Fruit fly (Drosophila melanogaster) whole organism, embryonic: ENCODE results near the gene CG15040.

Experiments used
- Ada2b ChIP-seq: fragments of 200-800 bp; sonication (Bioruptor generic); IDR thresholded peaks from 2 replicates; pipeline ENCODE4 v1.3.6; 2022; ENCODE audit warnings: missing biosample characterization, missing genetic modification characterization
- Awh ChIP-seq: fragments of 200-800 bp; sonication (Bioruptor generic); IDR thresholded peaks from 2 replicates; pipeline ENCODE4, ENCODE4 v1.3.6; 2022; ENCODE audit warnings: missing biosample characterization, missing genetic modification characterization
- Bteb2 ChIP-seq: fragments of 200-800 bp; sonication (Bioruptor generic); optimal IDR thresholded peaks from 2 replicates; lab custom pipeline; 2016; ENCODE audit warnings: missing biosample characterization, missing genetic modification characterization
- CG14050 ChIP-seq: fragments of 200-800 bp; sonication (Bioruptor generic); IDR thresholded peaks from 3 replicates; pipeline ENCODE4 v1.3.6; 2022; ENCODE audit warnings: missing biosample characterization, missing genetic modification characterization
- CG15601 ChIP-seq: fragments of 200-800 bp; sonication (Bioruptor generic); optimal IDR thresholded peaks from 3 replicates; lab custom pipeline; 2019; ENCODE audit warnings: missing biosample characterization, mild to moderate bottlenecking, missing genetic modification characterization, moderate library complexity
- CG16779 ChIP-seq: fragments of 200-800 bp; sonication (Bioruptor generic); IDR thresholded peaks from 2 replicates; pipeline ENCODE4 v1.3.6; 2022; ENCODE audit warnings: missing biosample characterization, missing genetic modification characterization
- CG17186 ChIP-seq: fragments of 200-800 bp; sonication (Bioruptor generic); optimal IDR thresholded peaks from 3 replicates; lab custom pipeline; 2017; ENCODE audit warnings: missing biosample characterization, missing genetic modification reagents, missing genetic modification characterization
- CG17802 ChIP-seq: fragments of 200-800 bp; sonication (Bioruptor generic); optimal IDR thresholded peaks from 2 replicates; lab custom pipeline; 2018; ENCODE audit warnings: missing biosample characterization, mild to moderate bottlenecking, missing genetic modification characterization, moderate library complexity
- CG2116 ChIP-seq: fragments of 200-800 bp; sonication (Bioruptor generic); optimal IDR thresholded peaks from 3 replicates; lab custom pipeline; 2018; ENCODE audit warnings: missing biosample characterization, mild to moderate bottlenecking, missing genetic modification characterization
- CG3065 ChIP-seq: fragments of 200-800 bp; sonication (Bioruptor generic); optimal IDR thresholded peaks from 2 replicates; lab custom pipeline; 2016; ENCODE audit warnings: missing biosample characterization, missing genetic modification characterization
- CG3847 ChIP-seq: fragments of 200-800 bp; sonication (Bioruptor generic); IDR thresholded peaks from 2 replicates; pipeline ENCODE4 v1.3.6; 2022; ENCODE audit warnings: missing biosample characterization, missing genetic modification characterization
- CG4282 ChIP-seq: fragments of 200-800 bp; sonication (Bioruptor generic); optimal IDR thresholded peaks from 2 replicates; lab custom pipeline; 2016; ENCODE audit warnings: missing biosample characterization, missing genetic modification characterization
- CG6175 ChIP-seq: fragments of 200-800 bp; sonication (Bioruptor generic); IDR thresholded peaks from 3 replicates; pipeline ENCODE4 v1.3.6; 2022; ENCODE audit warnings: missing biosample characterization, missing genetic modification characterization
- CG6765 ChIP-seq: fragments of 200-800 bp; sonication (Bioruptor generic); optimal IDR thresholded peaks from 3 replicates; lab custom pipeline; 2017; ENCODE audit warnings: missing biosample characterization, mild to moderate bottlenecking, missing genetic modification characterization
- CG7963 ChIP-seq: fragments of 200-800 bp; sonication (Bioruptor generic); IDR thresholded peaks from 3 replicates; pipeline ENCODE4 v1.3.6; 2022; ENCODE audit warnings: missing biosample characterization, missing genetic modification characterization; ENCODE audit not compliant: partially characterized antibody
- CG8478 ChIP-seq: fragments of >200 bp; optimal IDR thresholded peaks from 2 replicates; lab custom pipeline; 2018
- CG8765 ChIP-seq: fragments of 200-800 bp; sonication (Bioruptor generic); IDR thresholded peaks from 2 replicates; pipeline ENCODE4 v1.3.6; 2022; ENCODE audit warnings: missing biosample characterization, missing genetic modification characterization
- CkIIα-i1 ChIP-seq: fragments of 200-800 bp; sonication (Bioruptor generic); IDR thresholded peaks from 2 replicates; pipeline ENCODE4 v1.3.6; 2022; ENCODE audit warnings: missing biosample characterization, missing genetic modification characterization
- CoRest ChIP-seq: fragments of 200-800 bp; sonication (Bioruptor generic); optimal IDR thresholded peaks from 3 replicates; lab custom pipeline; 2018; ENCODE audit warnings: missing biosample characterization, mild to moderate bottlenecking, missing genetic modification characterization, moderate library complexity
- Dek ChIP-seq: fragments of 200-800 bp; sonication (Bioruptor generic); optimal IDR thresholded peaks from 3 replicates; lab custom pipeline; 2019; ENCODE audit warnings: missing biosample characterization, mild to moderate bottlenecking, missing genetic modification characterization, moderate library complexity
- Doc3 ChIP-seq: fragments of 200-800 bp; sonication (Bioruptor generic); IDR thresholded peaks from 3 replicates; pipeline ENCODE4 v1.3.6; 2022; ENCODE audit warnings: missing biosample characterization, missing genetic modification characterization; ENCODE audit not compliant: partially characterized antibody
- Drgx ChIP-seq: fragments of 200-800 bp; sonication (Bioruptor generic); IDR thresholded peaks from 2 replicates; pipeline ENCODE4 v1.3.6; 2022; ENCODE audit warnings: missing biosample characterization, missing genetic modification characterization
- Fer3 ChIP-seq: fragments of 200-800 bp; sonication (Bioruptor generic); optimal IDR thresholded peaks from 2 replicates; lab custom pipeline; 2018; ENCODE audit warnings: missing biosample characterization, mild to moderate bottlenecking, missing genetic modification characterization, moderate library complexity
- Hsf ChIP-seq: fragments of 200-800 bp; sonication (Bioruptor generic); optimal IDR thresholded peaks from 3 replicates; lab custom pipeline; 2016; ENCODE audit warnings: missing biosample characterization, missing genetic modification characterization
- MBD-R2 ChIP-seq: fragments of 200-800 bp; sonication (Bioruptor generic); IDR thresholded peaks from 2 replicates; pipeline ENCODE4 v1.3.6; 2022; ENCODE audit warnings: missing biosample characterization, missing genetic modification characterization
- ase ChIP-seq: fragments of 200-800 bp; sonication (Bioruptor generic); IDR thresholded peaks from 3 replicates; pipeline ENCODE4 v1.3.6; 2022; ENCODE audit warnings: missing biosample characterization, missing genetic modification characterization
- az2 ChIP-seq: fragments of 200-800 bp; sonication (Bioruptor generic); optimal IDR thresholded peaks from 3 replicates; lab custom pipeline; 2016; ENCODE audit warnings: missing biosample characterization, missing genetic modification characterization
- bbx ChIP-seq: fragments of 200-800 bp; sonication (Bioruptor generic); IDR thresholded peaks from 2 replicates; pipeline ENCODE4 v1.3.6; 2022; ENCODE audit warnings: missing biosample characterization, missing genetic modification characterization; ENCODE audit not compliant: partially characterized antibody
- br ChIP-seq: fragments of >200 bp; optimal IDR thresholded peaks from 2 replicates; lab custom pipeline; 2017
- chinmo ChIP-seq: fragments of 200-800 bp; sonication (Bioruptor generic); IDR thresholded peaks from 4 replicates; pipeline ENCODE4 v1.3.6; 2022; ENCODE audit warnings: missing biosample characterization, missing genetic modification characterization; ENCODE audit not compliant: partially characterized antibody
- dan ChIP-seq: fragments of 200-800 bp; sonication (Bioruptor generic); IDR thresholded peaks from 2 replicates; pipeline ENCODE4 v1.3.6; 2022; ENCODE audit warnings: missing biosample characterization, missing genetic modification characterization
- dimm ChIP-seq: fragments of 200-800 bp; sonication (Bioruptor generic); IDR thresholded peaks from 2 replicates; pipeline ENCODE4 v1.3.6; 2022; ENCODE audit warnings: missing biosample characterization, missing genetic modification characterization
- dpn ChIP-seq, 2 experiments: fragments of 200-800 bp; sonication (Bioruptor generic); optimal IDR thresholded peaks; 3 replicates each; lab custom pipeline; 2016; ENCODE audit warnings: missing biosample characterization in 2 of 2, missing genetic modification characterization in 2 of 2
- ems ChIP-seq: fragments of 200-800 bp; sonication (Bioruptor generic); optimal IDR thresholded peaks from 3 replicates; lab custom pipeline; 2016; ENCODE audit warnings: missing biosample characterization, missing genetic modification characterization
- esg ChIP-seq: fragments of 200-800 bp; sonication (Bioruptor generic); conservative IDR thresholded peaks from 2 replicates; pipeline ENCODE4 v1.3.6; 2022; ENCODE audit warnings: missing biosample characterization, missing genetic modification characterization
- gcm2 ChIP-seq: fragments of 200-800 bp; sonication (Bioruptor generic); optimal IDR thresholded peaks from 2 replicates; lab custom pipeline; 2016; ENCODE audit warnings: missing biosample characterization, missing genetic modification characterization
- grn ChIP-seq: fragments of 200-800 bp; sonication (Bioruptor generic); optimal IDR thresholded peaks from 3 replicates; lab custom pipeline; 2017; ENCODE audit warnings: missing biosample characterization, missing genetic modification characterization
- gt ChIP-seq: fragments of 200-800 bp; sonication (Bioruptor generic); IDR thresholded peaks from 2 replicates; pipeline ENCODE4 v1.3.6; 2022; ENCODE audit warnings: missing biosample characterization, missing genetic modification characterization
- h ChIP-seq: fragments of >200 bp; optimal IDR thresholded peaks from 2 replicates; lab custom pipeline; 2017
- hbn ChIP-seq: fragments of 200-800 bp; sonication (Bioruptor generic); IDR thresholded peaks from 2 replicates; pipeline ENCODE4 v1.3.6; 2022; ENCODE audit warnings: missing biosample characterization, missing genetic modification characterization; ENCODE audit not compliant: partially characterized antibody
- klu ChIP-seq: fragments of 200-800 bp; sonication (Bioruptor generic); IDR thresholded peaks from 2 replicates; pipeline ENCODE4 v1.3.6; 2022; ENCODE audit warnings: missing biosample characterization, missing genetic modification characterization
- lilli ChIP-seq: fragments of 200-800 bp; sonication (Bioruptor generic); optimal IDR thresholded peaks from 3 replicates; lab custom pipeline; 2016; ENCODE audit warnings: missing biosample characterization, missing genetic modification characterization
- maf-S ChIP-seq: fragments of 200-800 bp; sonication (Bioruptor generic); optimal IDR thresholded peaks from 2 replicates; lab custom pipeline; 2016; ENCODE audit warnings: missing biosample characterization, missing genetic modification characterization
- otp ChIP-seq: fragments of 200-800 bp; sonication (Bioruptor generic); IDR thresholded peaks from 3 replicates; pipeline ENCODE4, ENCODE4 v1.3.6; 2022; ENCODE audit warnings: missing biosample characterization, missing genetic modification characterization
- phol ChIP-seq: fragments of 200-800 bp; sonication (Bioruptor generic); optimal IDR thresholded peaks from 3 replicates; lab custom pipeline; 2018; ENCODE audit warnings: missing biosample characterization, mild to moderate bottlenecking, missing genetic modification characterization, moderate library complexity
- pnt ChIP-seq: fragments of 200-800 bp; sonication (Bioruptor generic); optimal IDR thresholded peaks from 3 replicates; lab custom pipeline; 2016; ENCODE audit warnings: missing biosample characterization, missing genetic modification characterization
- ranshi ChIP-seq: fragments of 200-800 bp; sonication (Bioruptor generic); IDR thresholded peaks from 2 replicates; pipeline ENCODE4 v1.3.6; 2022; ENCODE audit warnings: missing biosample characterization, missing genetic modification characterization
- run ChIP-seq: fragments of 200-800 bp; sonication (Bioruptor generic); optimal IDR thresholded peaks from 3 replicates; lab custom pipeline; 2018; ENCODE audit warnings: missing biosample characterization, mild to moderate bottlenecking, missing genetic modification characterization
- salm ChIP-seq: fragments of 200-800 bp; sonication (Bioruptor generic); optimal IDR thresholded peaks from 2 replicates; lab custom pipeline; 2018; ENCODE audit warnings: missing biosample characterization, mild to moderate bottlenecking, missing genetic modification characterization
- tio ChIP-seq: fragments of 200-800 bp; sonication (Bioruptor generic); optimal IDR thresholded peaks from 2 replicates; lab custom pipeline; 2017; ENCODE audit warnings: missing biosample characterization, missing genetic modification characterization, inconsistent platforms
- ttk ChIP-seq: fragments of 200-800 bp; sonication (Bioruptor generic); IDR thresholded peaks from 2 replicates; pipeline ENCODE4 v2.1.2; 2022; ENCODE audit warnings: missing biosample characterization, missing genetic modification characterization
- vnd ChIP-seq: fragments of 200-800 bp; sonication (Bioruptor generic); IDR thresholded peaks from 3 replicates; pipeline ENCODE4 v1.3.6; 2022; ENCODE audit warnings: missing biosample characterization, missing genetic modification characterization; ENCODE audit not compliant: partially characterized antibody

CG15040 gene

DNA sequence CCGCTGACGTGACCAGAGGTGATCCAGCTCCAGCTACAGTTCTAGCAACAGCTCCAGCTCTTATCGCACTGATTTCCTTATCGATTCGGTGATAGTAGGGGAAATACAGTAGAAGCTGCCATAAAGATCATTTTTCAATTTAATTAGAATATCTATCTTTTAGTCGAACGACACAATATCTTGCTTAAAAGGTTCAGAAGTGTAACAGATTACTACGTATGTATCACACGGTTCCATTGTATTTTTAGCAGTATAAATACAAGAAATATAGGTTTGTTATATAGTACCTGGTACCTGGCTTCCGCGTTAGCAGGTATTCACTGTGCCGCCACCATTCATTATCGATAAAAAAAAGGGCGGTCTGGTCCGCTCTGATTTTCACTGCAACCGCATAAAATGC lies 27.5 kb upstream of the CG15040 start (continued):
- TF ChIP-seq run (tag; lab: Kevin White, UChicago) (peak; percentile 71), dpn (GFP tag; optimal IDR thresholded peaks at IDR 0.05; lab: Kevin White, UChicago) (peak; percentile 69 to 79), esg (GFP tag; lab: Robert Waterston, UW) (peak; percentile 55; the same call in 1 of the 2 replicates), ranshi (GFP tag; lab: Robert Waterston, UW) (peak; percentile 76), pnt (GFP tag; lab: Kevin White, UChicago) (peak; percentile 68), dan (GFP tag; lab: Robert Waterston, UW) (no peak), Doc3 (GFP tag; lab: Robert Waterston, UW) (no peak), CG8765 (GFP tag; lab: Robert Waterston, UW) (0 out of 2 replicates have a peak, but pooled peaks have one; percentile 40), gt (GFP tag; lab: Robert Waterston, UW) (peak; percentile 53; the same call in 1 of the 2 replicates), phol (tag; lab: Kevin White, UChicago) (peak; percentile 84), Bteb2 (GFP tag; lab: Kevin White, UChicago) (peak; percentile 70), ems (peak; percentile 80), CG17802 (tag; lab: Kevin White, UChicago) (peak; percentile 57), tio (peak; percentile 58), CG16779 (no peak), ttk (GFP tag; lab: Robert Waterston, UW) (peak; percentile 66), Ada2b (GFP tag; lab: Robert Waterston, UW) (peak; percentile 72), MBD-R2 (GFP tag; lab: Robert Waterston, UW) (peak; percentile 43; the same call in 1 of the 2 replicates), CG6175 (GFP tag; lab: Robert Waterston, UW) (no peak), CG2116 (GFP tag; lab: Kevin White, UChicago) (peak; percentile 31), CoRest (tag; lab: Kevin White, UChicago) (peak; percentile 86), hbn (no peak), CG17186 (peak; percentile 16), Fer3 (tag; lab: Kevin White, UChicago) (peak; percentile 88), gcm2 (GFP tag; lab: Kevin White, UChicago) (no peak), ase (GFP tag; lab: Robert Waterston, UW) (peak; percentile 62; the same call in 1 of the 3 replicates), br (lab: Kevin White, UChicago) (no peak), CG14050 (GFP tag; lab: Robert Waterston, UW) (peak; percentile 57; the same call in 2 of the 3 replicates), CG4282 (no peak), Hsf (peak; percentile 74), CG3065 (GFP tag; lab: Kevin White, UChicago) (no peak), Awh (peak; percentile 52; the same call in 1 of the 2 replicates), CG8478 (no peak), az2 (GFP tag; lab: Kevin White, UChicago) (peak; percentile 84), Dek (tag; lab: Kevin White, UChicago) (peak; percentile 84), salm (tag; lab: Kevin White, UChicago) (peak; percentile 80), Drgx (GFP tag; lab: Robert Waterston, UW) (peak; percentile 52; the same call in 1 of the 2 replicates), CG6765 (GFP tag; lab: Kevin White, UChicago) (peak; percentile 52), dimm (GFP tag; lab: Robert Waterston, UW) (no peak), CG3847 (GFP tag; lab: Robert Waterston, UW) (peak; percentile 74; the same call in 1 of the 2 replicates), otp (0 out of 3 replicates have a peak, but pooled peaks have one; percentile 56), h (lab: Kevin White, UChicago) (no peak), lilli (peak; percentile 88), CG15601 (tag; lab: Kevin White, UChicago) (peak; percentile 81), klu (peak; percentile 20; the same call in 1 of the 2 replicates), chinmo (GFP tag; lab: Robert Waterston, UW) (no peak), bbx (GFP tag; lab: Robert Waterston, UW) (no peak), grn (GFP tag; lab: Kevin White, UChicago) (peak; percentile 77), maf-S (GFP tag; lab: Kevin White, UChicago) (peak; percentile 66), CG7963 (no peak), vnd (GFP tag; lab: Robert Waterston, UW) (no peak), CkIIα-i1 (no peak)
